Fruit fly (Drosophila melanogaster): ENCODE data around the gene Pdcd4.

The Pdcd4 gene

dm6 chrX:13762372-13762883 is 7.2 kb upstream of the Pdcd4 start, which contains the start of gene rdgB (continued):
- TF ChIP-seq Lpt (GFP tag; optimal IDR thresholded peaks at IDR 0.05) (peak; percentile 81), cyc (GFP tag; optimal IDR thresholded peaks at IDR 0.05) (peak; percentile 83), Eip75B (GFP tag; optimal IDR thresholded peaks at IDR 0.05) (peak; percentile 76), CG4318 (GFP tag; optimal IDR thresholded peaks at IDR 0.05) (peak; percentile 92), CG31627 (GFP tag; optimal IDR thresholded peaks at IDR 0.05) (peak; percentile 72), CG6163 (GFP tag; IDR thresholded peaks at IDR 0.05) (peak; percentile 68; the same call in 2 of the 3 replicates), fd59A (GFP tag; optimal IDR thresholded peaks at IDR 0.05) (peak; percentile 81), CG32006 (GFP tag; optimal IDR thresholded peaks at IDR 0.05) (peak; percentile 95), lz (GFP tag; optimal IDR thresholded peaks at IDR 0.05) (peak; percentile 84), CG10631 (GFP tag; optimal IDR thresholded peaks at IDR 0.05) (peak; percentile 86), CG1621 (tag; optimal IDR thresholded peaks at IDR 0.05) (peak; percentile 37), fkh (GFP tag; optimal IDR thresholded peaks at IDR 0.05) (peak; percentile 23), CG3032 (tag; optimal IDR thresholded peaks at IDR 0.05) (peak; percentile 83), vri (GFP tag; optimal IDR thresholded peaks at IDR 0.05) (peak; percentile 9)

DNA sequence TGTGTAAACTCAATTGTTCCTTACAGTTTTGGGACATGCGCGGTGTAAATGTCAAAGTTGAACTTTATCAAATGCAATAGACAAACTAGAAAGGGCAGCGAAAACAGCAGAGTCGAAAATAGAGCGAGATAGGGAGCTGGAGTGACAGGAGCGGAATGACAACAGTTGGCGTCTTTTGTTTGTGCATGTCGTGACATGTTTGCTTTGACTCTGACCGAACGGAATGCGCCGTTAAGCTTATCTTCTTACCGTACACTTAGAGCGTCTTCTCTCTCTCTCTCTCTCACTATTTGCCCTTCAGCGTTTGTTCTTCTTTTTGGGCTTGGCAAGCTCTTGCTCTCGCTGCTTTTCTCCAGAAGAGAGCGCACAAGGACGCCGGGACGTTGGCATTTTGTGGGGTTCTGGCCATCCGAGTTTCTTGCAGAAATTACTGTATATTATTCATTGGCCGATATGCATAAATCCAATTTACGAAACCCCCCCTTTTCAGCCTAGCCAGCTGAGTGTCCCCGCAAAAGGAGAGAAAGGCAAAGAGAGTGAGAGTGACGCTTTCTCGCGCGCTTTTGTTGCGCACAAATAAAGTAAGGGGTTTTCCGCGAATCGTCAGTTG is 6.7 kb upstream of the Pdcd4 start:
- TF ChIP-seq CG1621 (tag; optimal IDR thresholded peaks at IDR 0.05) (peak; percentile 51), fkh (GFP tag; optimal IDR thresholded peaks at IDR 0.05) (peak; percentile 29), CG10631 (GFP tag; optimal IDR thresholded peaks at IDR 0.05) (no peak)

DNA sequence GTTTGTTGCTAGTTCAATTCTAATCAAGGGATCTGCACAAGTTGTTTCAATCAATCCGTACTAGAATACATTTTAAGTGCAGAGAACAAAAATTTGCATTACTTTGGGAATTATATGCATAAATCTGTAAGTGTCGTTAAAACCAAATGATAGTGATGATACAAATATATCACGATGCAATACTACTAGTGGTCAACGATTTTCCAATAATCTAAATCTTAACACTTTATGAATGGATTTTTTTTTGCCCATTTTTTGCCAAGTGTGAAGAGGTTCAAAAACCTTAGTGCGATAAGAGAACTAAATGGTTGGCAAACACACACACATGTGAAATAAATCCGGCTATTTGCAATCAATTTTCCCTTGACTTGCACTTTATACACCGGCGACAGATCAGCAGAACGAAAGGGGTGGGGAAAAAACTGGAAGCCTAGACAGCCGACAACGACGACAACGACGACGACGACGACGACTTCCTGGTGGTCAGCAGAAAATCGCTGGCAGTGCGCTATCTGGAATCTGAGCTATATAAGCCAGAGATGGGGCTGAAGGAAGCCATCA is 3.9 kb upstream of the Pdcd4 start, which contains the start of gene Yp3:
TSS of gene Yp3 (plus strand) at position 558 of the 561 bp plus-strand sequence.
- TF ChIP-seq topi (GFP tag; optimal IDR thresholded peaks at IDR 0.05) = no peak
- TF ChIP-seq svp (GFP tag) = peak; percentile 38
- TF ChIP-seq eg (GFP tag; IDR thresholded peaks at IDR 0.05) = no peak

DNA sequence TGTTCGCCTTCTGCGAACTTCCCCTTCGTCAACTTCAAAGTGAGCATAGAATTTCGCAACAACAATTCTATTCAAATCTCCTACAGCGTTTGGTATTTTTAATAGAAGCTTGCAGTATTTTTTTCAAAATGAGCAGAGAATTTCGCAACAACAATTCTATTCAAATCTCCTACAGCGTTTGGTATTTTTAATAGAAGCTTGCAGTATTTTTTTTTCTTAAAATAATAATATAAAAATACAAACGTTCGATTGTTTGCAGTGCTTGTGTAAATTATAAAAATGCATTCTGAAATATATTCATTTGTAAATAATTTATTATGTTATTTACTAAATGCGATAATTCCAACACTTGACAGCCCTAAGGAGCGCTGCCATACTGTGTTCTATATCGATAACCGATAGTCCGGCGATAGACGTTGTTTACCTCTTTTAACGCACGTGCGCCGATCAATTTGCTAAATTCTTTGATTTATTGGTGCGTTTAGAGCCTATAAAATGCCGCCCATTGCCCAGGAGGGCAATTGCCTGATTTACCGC is 1.6 kb upstream of the Pdcd4 start, which contains the start of the genes CG32625 and Rtc1:
TSS of gene CG32625 (minus strand) at position 51 of the 537 bp plus-strand sequence.
TSS of gene Rtc1 (plus strand) at position 404 of the 537 bp plus-strand sequence.
- TF ChIP-seq CG11294 (GFP tag; IDR thresholded peaks at IDR 0.05) = no peak
- TF ChIP-seq CG10631 (GFP tag; optimal IDR thresholded peaks at IDR 0.05) = peak; percentile 35
- TF ChIP-seq CG3919 (GFP tag; optimal IDR thresholded peaks at IDR 0.05) = peak; percentile 17
- no peak for TF ChIP-seq CG11762 (GFP tag; optimal IDR thresholded peaks at IDR 0.05; ENCODE audit: insufficient read depth)
- TF ChIP-seq CG6854 (GFP tag; optimal IDR thresholded peaks at IDR 0.05) = no peak
- TF ChIP-seq CG32006 (GFP tag; optimal IDR thresholded peaks at IDR 0.05) = peak; percentile 1
- peak; percentile 1 for TF ChIP-seq CG6792 (GFP tag; optimal IDR thresholded peaks at IDR 0.05)
- no peak for TF ChIP-seq Eip93F (GFP tag; optimal IDR thresholded peaks at IDR 0.05)
- TF ChIP-seq CG8119 (GFP tag; IDR thresholded peaks at IDR 0.05) = 0 out of 3 replicates have a peak, but pooled peaks have one; percentile 21
- TF ChIP-seq Sox14 (GFP tag; optimal IDR thresholded peaks at IDR 0.05) = no peak
- no peak for TF ChIP-seq spab (GFP tag; optimal IDR thresholded peaks at IDR 0.05)
- TF ChIP-seq fd85E (GFP tag; optimal IDR thresholded peaks at IDR 0.05) = no peak
- no peak for TF ChIP-seq CG6808 (GFP tag; optimal IDR thresholded peaks at IDR 0.05)
- TF ChIP-seq dsx (GFP tag; optimal IDR thresholded peaks at IDR 0.05; ENCODE audit: poor library complexity, severe bottlenecking) = no peak
- peak; percentile 34 for TF ChIP-seq achi (GFP tag; optimal IDR thresholded peaks at IDR 0.05)
- TF ChIP-seq CG8632 (GFP tag; optimal IDR thresholded peaks at IDR 0.05) = no peak
- peak; percentile 8 for TF ChIP-seq CG10669 (GFP tag; optimal IDR thresholded peaks at IDR 0.05)
- peak; percentile 19 for TF ChIP-seq topi (GFP tag; optimal IDR thresholded peaks at IDR 0.05)
- TF ChIP-seq eg (GFP tag; IDR thresholded peaks at IDR 0.05) = peak; percentile 43; the same call in 1 of the 3 replicates
- peak; percentile 75 for TF ChIP-seq Eip78C (GFP tag)
- no peak for TF ChIP-seq CG6276 (GFP tag; optimal IDR thresholded peaks at IDR 0.05)
- no peak for TF ChIP-seq dac (GFP tag; optimal IDR thresholded peaks at IDR 0.05)
- TF ChIP-seq CG7368 (GFP tag; optimal IDR thresholded peaks at IDR 0.05) = no peak
- TF ChIP-seq Hr39 (GFP tag; optimal IDR thresholded peaks at IDR 0.05) = no peak
- TF ChIP-seq pdm3 (GFP tag; optimal IDR thresholded peaks at IDR 0.05) = peak; percentile 28
- no peak for TF ChIP-seq Eip75B (GFP tag; optimal IDR thresholded peaks at IDR 0.05)
- TF ChIP-seq Lpt (GFP tag; optimal IDR thresholded peaks at IDR 0.05) = no peak
- TF ChIP-seq CG3032 (tag; optimal IDR thresholded peaks at IDR 0.05) = peak; percentile 22
- peak; percentile 8 for TF ChIP-seq cyc (GFP tag; optimal IDR thresholded peaks at IDR 0.05)
- TF ChIP-seq Sox102F (GFP tag; optimal IDR thresholded peaks at IDR 0.05) = no peak
- TF ChIP-seq Ets21C (GFP tag; optimal IDR thresholded peaks at IDR 0.05) = no peak
- no peak for TF ChIP-seq CG9139 (GFP tag; optimal IDR thresholded peaks at IDR 0.05)
- peak; percentile 38 for TF ChIP-seq acj6 (GFP tag; optimal IDR thresholded peaks at IDR 0.05)
- TF ChIP-seq fd59A (GFP tag; optimal IDR thresholded peaks at IDR 0.05) = no peak
